Fruit fly (Drosophila melanogaster) whole organism, embryonic: ENCODE data around the gene Arp8.

ENCODE experiments used
- Abd-B ChIP-seq: fragments of 200-800 bp; sonication (Bioruptor generic); optimal IDR thresholded peaks from 2 replicates; lab custom pipeline; 2018; ENCODE audit warnings: missing biosample characterization, mild to moderate bottlenecking, missing genetic modification characterization, moderate library complexity
- Asciz ChIP-seq: fragments of 200-800 bp; sonication (Bioruptor generic); optimal IDR thresholded peaks from 2 replicates; lab custom pipeline; 2017; ENCODE audit warnings: missing biosample characterization, mild to moderate bottlenecking, missing genetic modification characterization, missing genetic modification reagents
- Blimp-1 ChIP-seq: fragments of 200-800 bp; sonication (Bioruptor generic); optimal IDR thresholded peaks from 3 replicates; lab custom pipeline; 2018; ENCODE audit warnings: missing biosample characterization, missing genetic modification characterization, mild to moderate bottlenecking, moderate library complexity, missing genetic modification reagents
- CG10209 ChIP-seq: fragments of 200-800 bp; sonication (Bioruptor generic); optimal IDR thresholded peaks from 3 replicates; lab custom pipeline; 2017; ENCODE audit warnings: missing biosample characterization, mild to moderate bottlenecking, missing genetic modification characterization, missing genetic modification reagents
- CG10654 ChIP-seq: fragments of 200-800 bp; sonication (Bioruptor generic); optimal IDR thresholded peaks from 2 replicates; lab custom pipeline; 2016; ENCODE audit warnings: missing biosample characterization, missing genetic modification characterization
- CG11398 ChIP-seq: fragments of 200-800 bp; sonication (Bioruptor generic); optimal IDR thresholded peaks from 2 replicates; lab custom pipeline; 2016; ENCODE audit warnings: missing biosample characterization, missing genetic modification characterization
- CG12155 ChIP-seq: fragments of 200-800 bp; sonication (Bioruptor generic); optimal IDR thresholded peaks from 3 replicates; lab custom pipeline; 2016; ENCODE audit warnings: missing biosample characterization, missing genetic modification characterization
- CG12769 ChIP-seq: fragments of 200-800 bp; sonication (Bioruptor generic); optimal IDR thresholded peaks from 2 replicates; lab custom pipeline; 2019; ENCODE audit warnings: missing biosample characterization, mild to moderate bottlenecking, missing genetic modification characterization, moderate library complexity
- CG15073 ChIP-seq: fragments of 200-800 bp; sonication (Bioruptor generic); optimal IDR thresholded peaks from 2 replicates; lab custom pipeline; 2016; ENCODE audit warnings: missing biosample characterization, missing genetic modification characterization
- CG17912 ChIP-seq: fragments of 200-800 bp; sonication (Bioruptor generic); optimal IDR thresholded peaks from 2 replicates; lab custom pipeline; 2018; ENCODE audit warnings: missing biosample characterization, mild to moderate bottlenecking, missing genetic modification characterization
- CG18764 ChIP-seq: fragments of 200-800 bp; sonication (Bioruptor generic); optimal IDR thresholded peaks from 3 replicates; lab custom pipeline; 2016; ENCODE audit warnings: missing biosample characterization, missing genetic modification characterization
- CG2199 ChIP-seq: fragments of 200-800 bp; sonication (Bioruptor generic); IDR thresholded peaks from 3 replicates; pipeline ENCODE4 v1.3.6; 2022; ENCODE audit warnings: missing biosample characterization, missing genetic modification characterization
- CG30020 ChIP-seq: fragments of 200-800 bp; optimal IDR thresholded peaks from 2 replicates; lab custom pipeline; 2019; ENCODE audit warnings: missing biosample characterization, mild to moderate bottlenecking, missing genetic modification characterization, moderate library complexity
- CG3995 ChIP-seq: fragments of 200-800 bp; sonication (Bioruptor generic); optimal IDR thresholded peaks from 3 replicates; lab custom pipeline; 2016; ENCODE audit warnings: missing biosample characterization, missing genetic modification characterization
- CG4404 ChIP-seq: fragments of 200-800 bp; sonication (Bioruptor generic); IDR thresholded peaks from 2 replicates; pipeline ENCODE4 v1.3.6; 2022; ENCODE audit warnings: missing biosample characterization, missing genetic modification characterization
- CG4707 ChIP-seq: fragments of 200-800 bp; sonication (Bioruptor generic); optimal IDR thresholded peaks from 2 replicates; lab custom pipeline; 2018; ENCODE audit warnings: missing biosample characterization, mild to moderate bottlenecking, missing genetic modification characterization, moderate library complexity
- CG5953 ChIP-seq: fragments of 200-800 bp; sonication (Bioruptor generic); IDR thresholded peaks from 2 replicates; pipeline ENCODE4 v1.3.6; 2022; ENCODE audit warnings: missing biosample characterization, missing genetic modification characterization
- CG8944 ChIP-seq: fragments of 200-800 bp; sonication (Bioruptor generic); optimal IDR thresholded peaks from 3 replicates; lab custom pipeline; 2016; ENCODE audit warnings: missing biosample characterization, missing genetic modification characterization
- CoRest ChIP-seq: fragments of 200-800 bp; sonication (Bioruptor generic); optimal IDR thresholded peaks from 3 replicates; lab custom pipeline; 2018; ENCODE audit warnings: missing biosample characterization, mild to moderate bottlenecking, missing genetic modification characterization, moderate library complexity
- Dref ChIP-seq: fragments of 200-800 bp; sonication (Bioruptor generic); IDR thresholded peaks from 2 replicates; pipeline ENCODE4 v1.3.6; 2022; ENCODE audit warnings: missing biosample characterization, missing genetic modification characterization
- E2f1 ChIP-seq: fragments of 200-800 bp; sonication (Bioruptor generic); IDR thresholded peaks from 2 replicates; pipeline ENCODE4 v1.3.6; 2022; ENCODE audit warnings: missing biosample characterization, missing genetic modification characterization
- Gug ChIP-seq: fragments of 200-800 bp; sonication (Bioruptor generic); IDR thresholded peaks from 4 replicates; pipeline ENCODE4 v1.3.6; 2022; ENCODE audit warnings: missing biosample characterization, missing genetic modification characterization
- HLH3B ChIP-seq: fragments of 200-800 bp; sonication (Bioruptor generic); IDR thresholded peaks from 2 replicates; pipeline ENCODE4 v1.3.6; 2022; ENCODE audit warnings: missing biosample characterization, missing genetic modification characterization
- Hmr ChIP-seq: fragments of 200-800 bp; sonication (Bioruptor generic); optimal IDR thresholded peaks from 3 replicates; lab custom pipeline; 2017; ENCODE audit warnings: mild to moderate bottlenecking, missing biosample characterization, missing genetic modification reagents, missing genetic modification characterization
- MTF-1 ChIP-seq: fragments of 200-800 bp; sonication (Bioruptor generic); optimal IDR thresholded peaks from 2 replicates; lab custom pipeline; 2018; ENCODE audit warnings: missing biosample characterization, mild to moderate bottlenecking, missing genetic modification characterization, borderline replicate concordance
- Nf-YA ChIP-seq: fragments of 200-800 bp; sonication (Bioruptor generic); IDR thresholded peaks from 2 replicates; pipeline ENCODE4 v1.3.6; 2022; ENCODE audit warnings: missing biosample characterization, missing genetic modification characterization
- NfI ChIP-seq: fragments of 200-800 bp; sonication (Bioruptor generic); optimal IDR thresholded peaks from 3 replicates; lab custom pipeline; 2018; ENCODE audit warnings: missing biosample characterization, mild to moderate bottlenecking, missing genetic modification characterization, moderate library complexity
- Pdp1 ChIP-seq, 2 experiments: fragments of 200-800 bp; sonication (Bioruptor generic); optimal IDR thresholded peaks; 3 replicates each; lab custom pipeline; 2016; ENCODE audit warnings: missing biosample characterization in 2 of 2, missing genetic modification characterization in 2 of 2, mild to moderate bottlenecking in 1 of 2, moderate library complexity in 1 of 2
- Ptx1 ChIP-seq: fragments of 200-800 bp; sonication (Bioruptor generic); IDR thresholded peaks from 2 replicates; pipeline ENCODE4 v1.3.6; 2022; ENCODE audit warnings: missing biosample characterization, missing genetic modification characterization
- Sox102F ChIP-seq: fragments of 200-800 bp; sonication (Bioruptor generic); optimal IDR thresholded peaks from 2 replicates; lab custom pipeline; 2018; ENCODE audit warnings: missing biosample characterization, mild to moderate bottlenecking, missing genetic modification characterization, moderate library complexity
- Xrp1 ChIP-seq: fragments of 200-800 bp; sonication (Bioruptor generic); IDR thresholded peaks from 2 replicates; pipeline ENCODE4 v1.3.6; 2022; ENCODE audit warnings: missing biosample characterization, missing genetic modification characterization
- btn ChIP-seq: fragments of 200-800 bp; sonication (Bioruptor generic); optimal IDR thresholded peaks from 2 replicates; lab custom pipeline; 2016; ENCODE audit warnings: missing biosample characterization, missing genetic modification characterization
- cato ChIP-seq: fragments of 200-800 bp; sonication (Bioruptor generic); optimal IDR thresholded peaks from 2 replicates; lab custom pipeline; 2016; ENCODE audit warnings: missing biosample characterization, missing genetic modification characterization, borderline replicate concordance
- chm ChIP-seq: fragments of 200-800 bp; sonication (Bioruptor generic); IDR thresholded peaks from 2 replicates; pipeline ENCODE4 v1.3.6; 2022; ENCODE audit warnings: missing biosample characterization, missing genetic modification characterization
- en ChIP-seq: fragments of 200-800 bp; sonication (Bioruptor generic); optimal IDR thresholded peaks from 2 replicates; lab custom pipeline; 2016; ENCODE audit warnings: missing biosample characterization, missing genetic modification characterization
- eyg ChIP-seq: fragments of 200-800 bp; sonication (Bioruptor generic); optimal IDR thresholded peaks from 3 replicates; lab custom pipeline; 2016; ENCODE audit warnings: missing biosample characterization, missing genetic modification characterization
- fd96Cb ChIP-seq: fragments of 200-800 bp; sonication (Bioruptor generic); optimal IDR thresholded peaks from 2 replicates; lab custom pipeline; 2018; ENCODE audit warnings: missing biosample characterization, mild to moderate bottlenecking, missing genetic modification characterization, moderate library complexity
- fu2 ChIP-seq: fragments of 200-800 bp; sonication (Bioruptor generic); optimal IDR thresholded peaks from 2 replicates; lab custom pipeline; 2016; ENCODE audit warnings: missing biosample characterization, missing genetic modification characterization
- gce ChIP-seq: fragments of 200-800 bp; sonication (Bioruptor generic); IDR thresholded peaks from 3 replicates; pipeline ENCODE4 v1.3.6; 2022; ENCODE audit warnings: missing biosample characterization, missing genetic modification characterization
- gcm ChIP-seq: fragments of 200-800 bp; sonication (Bioruptor generic); optimal IDR thresholded peaks from 2 replicates; lab custom pipeline; 2019; ENCODE audit warnings: missing biosample characterization, mild to moderate bottlenecking, missing genetic modification characterization, moderate library complexity
- oc ChIP-seq: fragments of 200-800 bp; sonication (Bioruptor generic); optimal IDR thresholded peaks from 2 replicates; lab custom pipeline; 2018; ENCODE audit warnings: missing biosample characterization, mild to moderate bottlenecking, missing genetic modification characterization, moderate library complexity
- pan ChIP-seq, 4 experiments: fragments of >200 bp in 3 of 4; fragments of 200-800 bp in 1 of 4; sonication (Bioruptor generic) in 1 of 4; optimal IDR thresholded peaks in 3 of 4; IDR thresholded peaks in 1 of 4; 2 replicates each; pipeline versions ENCODE4 v1.3.6 to Lab custom; 2017 to 2022; ENCODE audit warnings: missing biosample characterization in 2 of 4, missing genetic modification characterization in 2 of 4, mixed read lengths in 1 of 4
- pita ChIP-seq: fragments of 200-800 bp; sonication (Bioruptor generic); optimal IDR thresholded peaks from 2 replicates; lab custom pipeline; 2017; ENCODE audit warnings: missing biosample characterization, mild to moderate bottlenecking, missing genetic modification characterization
- ssp ChIP-seq: fragments of 200-800 bp; sonication (Bioruptor generic); IDR thresholded peaks from 2 replicates; pipeline ENCODE4 v1.3.6; 2022; ENCODE audit warnings: missing biosample characterization, missing genetic modification characterization
- tap ChIP-seq: fragments of 200-800 bp; optimal IDR thresholded peaks from 3 replicates; lab custom pipeline; 2019; ENCODE audit warnings: missing biosample characterization, mild to moderate bottlenecking, missing genetic modification characterization, moderate library complexity
- tgo ChIP-seq: fragments of 200-800 bp; sonication (Bioruptor generic); IDR thresholded peaks from 3 replicates; pipeline ENCODE4 v1.3.6; 2022; ENCODE audit warnings: missing biosample characterization, missing genetic modification characterization

Arp8 gene

DNA sequence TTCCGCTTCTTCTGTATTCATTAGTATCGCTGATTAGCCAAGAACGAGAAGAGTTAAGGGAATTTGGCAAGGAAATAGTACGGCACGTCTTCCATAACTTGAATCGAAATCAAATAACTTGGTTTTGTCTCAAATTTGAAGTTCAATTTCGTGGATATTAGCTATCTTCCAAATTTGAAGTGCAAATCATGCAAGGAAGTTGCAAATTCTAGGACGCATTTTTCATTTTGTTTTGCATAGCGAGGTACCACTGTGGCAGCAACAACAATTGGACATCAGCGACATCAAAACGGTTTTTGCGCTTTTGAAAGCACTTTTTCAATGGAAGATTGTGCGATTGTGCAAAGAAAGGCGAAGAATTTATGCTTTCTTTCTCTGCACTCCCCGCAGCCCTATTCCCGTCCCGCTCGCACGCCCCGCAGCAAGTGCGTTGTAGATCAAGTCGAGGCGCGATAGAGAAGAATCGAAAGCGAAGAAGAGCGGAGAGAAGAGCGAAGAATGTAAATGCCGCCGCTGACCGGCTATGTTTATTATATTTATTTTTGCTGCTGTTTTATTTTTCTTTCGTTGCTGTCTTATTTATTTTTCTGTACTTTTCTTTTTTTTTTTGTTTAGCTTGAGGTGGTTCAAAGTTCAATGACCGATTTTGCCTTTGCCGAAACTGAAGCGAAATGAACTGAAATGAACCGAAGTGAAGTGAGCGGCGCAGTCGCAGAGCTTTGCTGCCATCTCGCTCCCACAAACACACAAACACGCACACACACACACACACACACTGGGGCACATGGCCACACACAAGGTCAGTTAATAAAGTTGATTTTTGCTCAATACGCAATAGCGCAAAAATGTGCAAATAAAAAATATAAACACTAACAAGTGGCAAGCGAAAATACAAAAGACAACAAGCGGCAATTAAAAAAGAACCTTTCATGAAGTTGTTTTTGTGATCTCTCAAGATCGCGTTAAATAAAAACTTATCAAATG lies 20.8 kb upstream of the Arp8 start (continued):
- TF ChIP-seq CG4404 (GFP tag; lab: Robert Waterston, UW): peak; percentile 40; the same call in 1 of the 2 replicates
- peak; percentile 89 for TF ChIP-seq CG12769
- no peak for TF ChIP-seq CG17912 (GFP tag; lab: Kevin White, UChicago)
- peak; percentile 75 for TF ChIP-seq Ptx1
- TF ChIP-seq CG3995 (GFP tag; lab: Kevin White, UChicago): peak; percentile 62
- 0 out of 2 replicates have a peak, but pooled peaks have one; percentile 13 for TF ChIP-seq chm (GFP tag; lab: Robert Waterston, UW)
- no peak for TF ChIP-seq gcm (GFP tag; lab: Kevin White, UChicago)
- TF ChIP-seq Xrp1: no peak
- TF ChIP-seq ssp (GFP tag; lab: Robert Waterston, UW): 0 out of 2 replicates have a peak, but pooled peaks have one; percentile 20
- TF ChIP-seq Hmr: peak; percentile 43
- TF ChIP-seq CG5953 (GFP tag; lab: Robert Waterston, UW): no peak
- no peak for TF ChIP-seq tgo (GFP tag; lab: Robert Waterston, UW)
- 0 out of 3 replicates have a peak, but pooled peaks have one; percentile 17 for TF ChIP-seq gce (GFP tag; lab: Robert Waterston, UW)
- TF ChIP-seq fd96Cb (tag; lab: Kevin White, UChicago): peak; percentile 37
- no peak; the same call in 1 of the 2 replicates for TF ChIP-seq Nf-YA (GFP tag; lab: Robert Waterston, UW)
- peak; percentile 25; the same call in 1 of the 2 replicates for TF ChIP-seq Dref (GFP tag; lab: Robert Waterston, UW)
- TF ChIP-seq cato (GFP tag; lab: Kevin White, UChicago): no peak
- 0 out of 2 replicates have a peak, but pooled peaks have one; percentile 8 for TF ChIP-seq E2f1 (GFP tag; lab: Robert Waterston, UW)
- peak; percentile 24 for TF ChIP-seq CG10654 (GFP tag; lab: Kevin White, UChicago)
- TF ChIP-seq tap (tag; lab: Kevin White, UChicago): peak; percentile 31
- no peak for TF ChIP-seq btn (GFP tag; lab: Kevin White, UChicago)
- peak; percentile 35; the same call in 1 of the 2 replicates for TF ChIP-seq HLH3B
- TF ChIP-seq CG18764 (GFP tag; lab: Kevin White, UChicago): no peak
- peak; percentile 58 for TF ChIP-seq CG12155
- TF ChIP-seq fu2: peak; percentile 31

dm6 chrX:17880269-17880889 lies 19.8 kb upstream of the Arp8 start:
- TF ChIP-seq CG2199 (GFP tag; lab: Robert Waterston, UW): no peak
- no peak for TF ChIP-seq pan (optimal IDR thresholded peaks at IDR 0.05; lab: Kevin White, UChicago)
- peak in 1 of 2 experiments; percentile 97 for TF ChIP-seq pan (GFP tag; optimal IDR thresholded peaks at IDR 0.05 in 1 of 2, IDR thresholded peaks at IDR 0.05 in 1 of 2)
- TF ChIP-seq MTF-1 (GFP tag; lab: Kevin White, UChicago): peak; percentile 75
- TF ChIP-seq Abd-B: peak; percentile 99
- peak; percentile 97 for TF ChIP-seq Sox102F
- TF ChIP-seq en: peak; percentile 88
- peak; percentile 89 for TF ChIP-seq eyg (GFP tag; lab: Kevin White, UChicago)
- TF ChIP-seq CoRest: peak; percentile 96
- peak; percentile 97 for TF ChIP-seq NfI (GFP tag; lab: Kevin White, UChicago)
- TF ChIP-seq oc (tag; lab: Kevin White, UChicago): peak; percentile 97
- peak; percentile 87 for TF ChIP-seq CG11398 (GFP tag; lab: Kevin White, UChicago)
- peak; percentile 95 for TF ChIP-seq CG8944 (GFP tag; lab: Kevin White, UChicago)
- peak; percentile 83 for TF ChIP-seq Asciz (GFP tag; lab: Kevin White, UChicago)
- peak; percentile 93 for TF ChIP-seq CG10209 (GFP tag; lab: Kevin White, UChicago)
- TF ChIP-seq Pdp1 (GFP tag; optimal IDR thresholded peaks at IDR 0.05; lab: Kevin White, UChicago): peak; percentile 95 to 97
- peak; percentile 98 for TF ChIP-seq Gug (GFP tag; lab: Robert Waterston, UW)
- TF ChIP-seq CG4707: peak; percentile 90
- no peak for TF ChIP-seq pita
- peak; percentile 69 for TF ChIP-seq CG15073 (GFP tag; lab: Kevin White, UChicago)
- TF ChIP-seq CG30020 (tag; lab: Kevin White, UChicago): peak; percentile 60
- TF ChIP-seq Blimp-1: peak; percentile 88
